Worm (Caenorhabditis elegans): ENCODE data around the gene lgc-12.

Gene lgc-12

ce11 chrIII:7579324-7579723 is 17.4 kb downstream of the lgc-12 start, which contains the start of gene mfsd-6:
Gene mfsd-6 (minus strand): TSS chrIII:7579411.
- TF ChIP-seq F37B4.10 (GFP tag; IDR thresholded peaks at IDR 0.05) (no peak), cebp-1 (GFP tag; IDR thresholded peaks at IDR 0.05) (no peak), cebp-1 (tag; optimal IDR thresholded peaks at IDR 0.05) (peak; percentile 55)

- TF ChIP-seq K12H6.12 (tag; optimal IDR thresholded peaks at IDR 0.05) (peak; percentile 6), lin-35 (GFP tag; optimal IDR thresholded peaks at IDR 0.05) (peak in 1 of 3 experiments; percentile 12), cebp-1 (GFP tag; IDR thresholded peaks at IDR 0.05) (no peak), cebp-1 (tag; optimal IDR thresholded peaks at IDR 0.05) (peak; percentile 11), lin-40 (tag; optimal IDR thresholded peaks at IDR 0.05) (no peak), Y53F4B.3 (GFP tag; IDR thresholded peaks at IDR 0.05) (no peak), fkh-3 (tag; optimal IDR thresholded peaks at IDR 0.05) (no peak)
Measured at ce11 chrIII:7580586-7580985, 18.6 kb downstream of the lgc-12 start.

- TF ChIP-seq dox-1 (GFP tag; IDR thresholded peaks at IDR 0.05) (no peak), zfh-2 (GFP tag; conservative IDR thresholded peaks at IDR 0.05) (no peak), hmg-1.2 (GFP tag; IDR thresholded peaks at IDR 0.05) (no peak), F23B12.7 (tag; optimal IDR thresholded peaks at IDR 0.05; ENCODE audit: insufficient read depth) (no peak), C17E4.6 (GFP tag; IDR thresholded peaks at IDR 0.05) (no peak), ceh-27 (GFP tag; optimal IDR thresholded peaks at IDR 0.05) (no peak), nhr-90 (tag; optimal IDR thresholded peaks at IDR 0.05) (no peak), die-1 (tag; optimal IDR thresholded peaks at IDR 0.05) (no peak), lir-1 (GFP tag; conservative IDR thresholded peaks at IDR 0.05) (no peak), F22D6.2 (tag; optimal IDR thresholded peaks at IDR 0.05) (no peak)
Measured at ce11 chrIII:7582885-7583284, 20.9 kb downstream of the lgc-12 start, which contains the start of gene R13A5.10. Gene R13A5.10 (minus strand): TSS chrIII:7582985.

ce11 chrIII:7584131-7584646 is 22.2 kb downstream of the lgc-12 start, which contains the start of gene cup-5:
Gene cup-5 (plus strand): TSS chrIII:7584181.
- TF ChIP-seq lin-54 (GFP tag; optimal IDR thresholded peaks at IDR 0.05) (peak; percentile 26), nhr-80 (tag; optimal IDR thresholded peaks at IDR 0.05) (peak; percentile 47), pbrm-1 (GFP tag; IDR thresholded peaks at IDR 0.05) (no peak), attf-5 (GFP tag; optimal IDR thresholded peaks at IDR 0.05) (no peak), attf-6 (GFP tag; IDR thresholded peaks at IDR 0.05) (no peak), F33H1.4 (GFP tag; IDR thresholded peaks at IDR 0.05) (peak; percentile 45; the same call in 1 of the 2 replicates), ceh-91 (GFP tag; IDR thresholded peaks at IDR 0.05) (no peak), lsl-1 (GFP tag; optimal IDR thresholded peaks at IDR 0.05) (peak; percentile 81), mcd-1 (GFP tag; IDR thresholded peaks at IDR 0.05) (no peak), ztf-3 (GFP tag; optimal IDR thresholded peaks at IDR 0.05) (no peak), snpc-4 (GFP tag; optimal IDR thresholded peaks at IDR 0.05) (peak; percentile 9), snpc-4 (tag; optimal IDR thresholded peaks at IDR 0.05) (no peak), hmg-20 (GFP tag; IDR thresholded peaks at IDR 0.05) (no peak), attf-3 (GFP tag; conservative IDR thresholded peaks at IDR 0.05) (0 out of 2 replicates have a peak, but pooled peaks have one; percentile 27), C06A6.2 (GFP tag; conservative IDR thresholded peaks at IDR 0.05) (no peak), cebp-2 (GFP tag; IDR thresholded peaks at IDR 0.05) (no peak), snpc-3.4 (tag; optimal IDR thresholded peaks at IDR 0.05) (peak; percentile 15), let-526 (GFP tag; IDR thresholded peaks at IDR 0.05) (no peak), snpc-1.3 (tag; optimal IDR thresholded peaks at IDR 0.05; ENCODE audit: insufficient read depth) (peak; percentile 29), aptf-3 (GFP tag; IDR thresholded peaks at IDR 0.05) (no peak), Y67H2A.10 (GFP tag; conservative IDR thresholded peaks at IDR 0.05) (no peak), F23B12.7 (tag; optimal IDR thresholded peaks at IDR 0.05; ENCODE audit: insufficient read depth) (peak; percentile 37), ztf-18 (tag; optimal IDR thresholded peaks at IDR 0.05) (peak; percentile 24), madf-6 (GFP tag; IDR thresholded peaks at IDR 0.05) (peak; percentile 73), F39B2.1 (GFP tag; IDR thresholded peaks at IDR 0.05) (no peak), efl-1 (GFP tag; optimal IDR thresholded peaks at IDR 0.05) (peak; percentile 76), F55B11.4 (tag; optimal IDR thresholded peaks at IDR 0.05; ENCODE audit: borderline replicate concordance, insufficient read depth) (no peak)
